Fruit fly (Drosophila melanogaster) whole organism, prepupa: ENCODE data around the gene GlcAT-I.
A peak's percentile ranks its signal among the peaks of the same experiment; 100 is the strongest.

Experiments
- Blimp-1 ChIP-seq: fragments of 200-800 bp; sonication (Bioruptor generic); optimal IDR thresholded peaks from 3 replicates; lab custom pipeline; 2017; ENCODE audit warnings: missing biosample characterization, missing genetic modification characterization, mild to moderate bottlenecking, moderate library complexity, missing genetic modification reagents
- CG16779 ChIP-seq: fragments of 200-800 bp; sonication (Bioruptor generic); optimal IDR thresholded peaks from 3 replicates; lab custom pipeline; 2017; ENCODE audit warnings: missing biosample characterization, mild to moderate bottlenecking, missing genetic modification characterization
- Eip78C ChIP-seq: fragments of 200-800 bp; sonication (Bioruptor generic); peaks from one replicate; lab custom pipeline; 2016; ENCODE audit warnings: missing biosample characterization, missing genetic modification characterization
- Hr39 ChIP-seq: fragments of 200-800 bp; sonication (Bioruptor generic); optimal IDR thresholded peaks from 2 replicates; lab custom pipeline; 2016; ENCODE audit warnings: missing biosample characterization, missing genetic modification characterization
- Sox14 ChIP-seq: fragments of 200-800 bp; sonication (Bioruptor generic); optimal IDR thresholded peaks from 3 replicates; lab custom pipeline; 2016; ENCODE audit warnings: missing biosample characterization, missing genetic modification characterization
- esn ChIP-seq: fragments of 200-800 bp; sonication (Bioruptor generic); optimal IDR thresholded peaks from 2 replicates; lab custom pipeline; 2016; ENCODE audit warnings: missing biosample characterization, mild to moderate bottlenecking, missing genetic modification characterization, moderate library complexity
- fkh ChIP-seq: fragments of 200-800 bp; sonication (Bioruptor generic); optimal IDR thresholded peaks from 3 replicates; lab custom pipeline; 2017; ENCODE audit warnings: missing biosample characterization, mild to moderate bottlenecking, missing genetic modification characterization, moderate library complexity
- lz ChIP-seq: fragments of 200-800 bp; sonication (Bioruptor generic); optimal IDR thresholded peaks from 3 replicates; lab custom pipeline; 2016; ENCODE audit warnings: missing biosample characterization, missing genetic modification characterization

DNA sequence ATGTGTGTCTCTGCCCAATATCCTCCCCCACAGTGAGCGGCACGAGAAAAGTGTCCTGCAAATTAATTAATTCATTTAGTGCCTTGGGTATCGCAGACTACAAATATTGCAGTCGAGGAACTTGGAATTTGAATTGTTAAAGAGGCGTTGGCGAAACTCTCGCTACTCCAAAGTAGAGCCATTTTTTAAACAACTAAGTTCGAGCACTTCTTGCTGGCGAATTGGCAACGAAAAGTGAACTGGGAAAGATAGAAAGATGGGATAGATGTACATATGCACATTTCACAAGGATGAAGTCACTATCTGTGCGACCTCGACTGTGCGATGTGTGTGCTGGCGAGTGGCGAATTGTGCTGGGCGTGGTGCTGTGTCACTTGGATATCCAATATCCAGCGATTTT lies 24.3 kb upstream of the GlcAT-I start:
- TF ChIP-seq Sox14 (GFP tag; lab: Kevin White, UChicago) (peak; percentile 61), Hr39 (GFP tag; lab: Kevin White, UChicago) (peak; percentile 58), lz (peak; percentile 67), esn (GFP tag; lab: Kevin White, UChicago) (peak; percentile 63), fkh (no peak), Eip78C (GFP tag; lab: Kevin White, UChicago) (peak; percentile 92), Blimp-1 (peak; percentile 31), CG16779 (peak; percentile 42)
